Worm (Caenorhabditis elegans) whole organism, early embryonic: Measurements from ENCODE around the gene etr-1.

Source experiments
- F13C5.2 ChIP-seq: sonication (generic microtip); optimal IDR thresholded peaks from 2 replicates; lab custom pipeline; 2017; ENCODE audit warnings: mild to moderate bottlenecking, missing genetic modification characterization, inconsistent platforms, missing compliant biosample characterization
- aly-1 ChIP-seq: sonication (generic microtip); optimal IDR thresholded peaks from 2 replicates; lab custom pipeline; 2016; ENCODE audit warnings: missing genetic modification characterization, missing compliant biosample characterization
- ama-1 ChIP-seq: fragments of 150-350 bp; optimal IDR thresholded peaks from 2 replicates; lab custom pipeline; 2014
- flt-1 ChIP-seq: fragments of 200-800 bp; sonication (Bioruptor generic); IDR thresholded peaks from 2 replicates; pipeline ENCODE4 v1.3.6; 2022; ENCODE audit warnings: missing genetic modification characterization, missing compliant biosample characterization
- hmg-4 ChIP-seq: fragments of 200-800 bp; sonication (Bioruptor generic); optimal IDR thresholded peaks from 2 replicates; lab custom pipeline; 2018; ENCODE audit warnings: mild to moderate bottlenecking, missing genetic modification characterization, missing compliant biosample characterization
- scrt-1 ChIP-seq: fragments of 200-800 bp; sonication (Bioruptor generic); IDR thresholded peaks from 2 replicates; pipeline ENCODE4 v1.3.6; 2022; ENCODE audit warnings: missing genetic modification characterization, missing compliant biosample characterization
- sea-1 ChIP-seq: fragments of 200-800 bp; sonication (Bioruptor generic); conservative IDR thresholded peaks from 2 replicates; pipeline ENCODE4 v1.3.6; 2022; ENCODE audit warnings: missing genetic modification characterization, missing compliant biosample characterization

DNA sequence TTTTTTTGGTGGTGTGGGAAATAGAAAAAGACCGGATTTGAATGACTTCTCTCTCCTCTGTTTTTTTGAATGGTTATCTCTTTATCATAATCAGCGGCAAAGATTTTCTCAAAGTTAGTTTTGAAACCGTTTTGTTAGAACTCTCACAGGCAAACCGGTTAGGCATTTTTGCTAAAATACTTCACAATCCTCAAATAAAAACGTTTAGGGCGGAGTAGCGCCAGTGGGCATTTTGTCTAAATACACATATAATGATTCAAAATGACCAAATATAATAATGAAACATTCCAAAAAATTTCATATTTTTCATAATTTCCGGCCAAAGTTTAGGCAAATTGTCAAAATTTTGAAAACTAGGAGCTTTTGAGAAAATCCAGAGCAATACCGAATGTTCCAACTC, 13.7 kb downstream of the etr-1 start, which contains the start of gene T01D1.3:
- TF ChIP-seq ama-1 (lab: Kevin White, UChicago) (no peak), sea-1 (GFP tag; lab: Robert Waterston, UW) (no peak), F13C5.2 (no peak), scrt-1 (GFP tag; lab: Robert Waterston, UW) (no peak), flt-1 (GFP tag; lab: Robert Waterston, UW) (no peak), aly-1 (no peak), hmg-4 (GFP tag; lab: Kevin White, UChicago) (no peak)
